Worm (Caenorhabditis elegans) whole organism, L1 larva: ENCODE measurements around the gene brc-1.

Experiments used
- C04F5.9 ChIP-seq: sonication (generic microtip); optimal IDR thresholded peaks from 2 replicates; lab custom pipeline; 2016; ENCODE audit warnings: missing genetic modification characterization, missing compliant biosample characterization
- Y116A8C.19 ChIP-seq: sonication (generic microtip); optimal IDR thresholded peaks from 2 replicates; lab custom pipeline; 2016; ENCODE audit warnings: missing compliant biosample characterization, missing genetic modification characterization, borderline replicate concordance
- blmp-1 ChIP-seq: fragments of 150-350 bp; optimal IDR thresholded peaks from 2 replicates; lab custom pipeline; 2014; ENCODE audit warnings: missing biosample characterization, missing genetic modification characterization
- ceh-63 ChIP-seq: fragments of 200-800 bp; sonication (Bioruptor generic); optimal IDR thresholded peaks from 2 replicates; lab custom pipeline; 2018; ENCODE audit warnings: mild to moderate bottlenecking, missing genetic modification characterization, missing compliant biosample characterization
- ceh-82 ChIP-seq, 3 experiments: fragments of 150-350 bp in 1 of 3; sonication (generic microtip) in 2 of 3; optimal IDR thresholded peaks; 2 replicates each; lab custom pipeline; 2014 to 2017; ENCODE audit warnings: missing biosample characterization in 3 of 3, missing genetic modification characterization in 3 of 3
- dpl-1 ChIP-seq, 3 experiments: fragments of 150-350 bp in 2 of 3; sonication (generic microtip) in 1 of 3; optimal IDR thresholded peaks; 2 replicates each; lab custom pipeline; 2014 to 2017; ENCODE audit warnings: missing biosample characterization in 3 of 3, missing genetic modification characterization in 3 of 3, missing genetic modification reagents in 3 of 3
- efl-1 ChIP-seq, 4 experiments: fragments of 150-350 bp; optimal IDR thresholded peaks in 3 of 4; peaks in 1 of 4; 1 replicate in 1 of 4; 2 replicates in 3 of 4; lab custom pipeline; 2014; ENCODE audit warnings: missing biosample characterization in 2 of 4, missing genetic modification characterization in 2 of 4, missing genetic modification reagents in 2 of 4
- elt-3 ChIP-seq, 6 experiments: fragments of 150-350 bp in 1 of 6; sonication (generic microtip); optimal IDR thresholded peaks; 2 replicates each; lab custom pipeline; 2017 to 2018; ENCODE audit warnings: missing biosample characterization in 6 of 6, missing genetic modification characterization in 6 of 6, inconsistent platforms in 1 of 6
- ets-5 ChIP-seq: fragments of 200-800 bp; sonication (Bioruptor generic); IDR thresholded peaks from 2 replicates; pipeline ENCODE4 v1.3.6; 2022; ENCODE audit warnings: missing genetic modification characterization, missing compliant biosample characterization
- fkh-10 ChIP-seq: sonication (generic microtip); optimal IDR thresholded peaks from 2 replicates; lab custom pipeline; 2017; ENCODE audit warnings: missing biosample characterization, missing genetic modification reagents, missing genetic modification characterization
- fkh-8 ChIP-seq: sonication (generic microtip); optimal IDR thresholded peaks from 2 replicates; lab custom pipeline; 2016; ENCODE audit warnings: mild to moderate bottlenecking, missing genetic modification characterization, missing compliant biosample characterization
- fos-1 ChIP-seq: fragments of 150-350 bp; optimal IDR thresholded peaks from 2 replicates; lab custom pipeline; 2014; ENCODE audit warnings: missing biosample characterization, missing genetic modification characterization
- jun-1 ChIP-seq: fragments of 150-350 bp; optimal IDR thresholded peaks from 2 replicates; lab custom pipeline; 2014; ENCODE audit warnings: missing biosample characterization, missing genetic modification reagents, missing genetic modification characterization
- lin-14 ChIP-seq: fragments of 200-800 bp; sonication (Bioruptor generic); optimal IDR thresholded peaks from 2 replicates; lab custom pipeline; 2018; ENCODE audit warnings: mild to moderate bottlenecking, missing genetic modification characterization, moderate library complexity, missing compliant biosample characterization
- lin-39 ChIP-seq: fragments of 150-350 bp; optimal IDR thresholded peaks from 2 replicates; lab custom pipeline; 2014; ENCODE audit warnings: missing biosample characterization, missing genetic modification reagents, missing genetic modification characterization
- lir-3 ChIP-seq: sonication (generic microtip); optimal IDR thresholded peaks from 2 replicates; lab custom pipeline; 2016; ENCODE audit warnings: mild to moderate bottlenecking, missing genetic modification characterization, moderate library complexity, missing compliant biosample characterization; ENCODE audit not compliant: poor library complexity
- lsy-2 ChIP-seq, 2 experiments: fragments of 150-350 bp; optimal IDR thresholded peaks; 2 replicates each; lab custom pipeline; 2014; ENCODE audit warnings: missing biosample characterization in 2 of 2, missing genetic modification characterization in 2 of 2
- mab-9 ChIP-seq: fragments of 200-800 bp; sonication (Bioruptor generic); IDR thresholded peaks from 2 replicates; pipeline ENCODE4 v1.3.6; 2022; ENCODE audit warnings: missing genetic modification reagents, missing genetic modification characterization, missing compliant biosample characterization
- mdl-1 ChIP-seq, 2 experiments: fragments of 150-350 bp; optimal IDR thresholded peaks; 2 replicates each; lab custom pipeline; 2014 to 2017; ENCODE audit warnings: missing biosample characterization in 2 of 2, missing genetic modification characterization in 2 of 2, inconsistent platforms in 1 of 2
- mep-1 ChIP-seq: fragments of 150-350 bp; optimal IDR thresholded peaks from 2 replicates; lab custom pipeline; 2014; ENCODE audit warnings: missing biosample characterization, missing genetic modification characterization
- nhr-12 ChIP-seq: sonication (generic microtip); optimal IDR thresholded peaks from 2 replicates; lab custom pipeline; 2017; ENCODE audit warnings: missing biosample characterization, missing genetic modification characterization
- nhr-19 ChIP-seq: fragments of 200-800 bp; sonication (Bioruptor generic); conservative IDR thresholded peaks from 2 replicates; pipeline ENCODE4 v1.3.6; 2022; ENCODE audit warnings: missing genetic modification characterization, missing compliant biosample characterization
- nhr-20 ChIP-seq: sonication (generic microtip); optimal IDR thresholded peaks from 2 replicates; lab custom pipeline; 2016; ENCODE audit warnings: mild to moderate bottlenecking, missing genetic modification characterization, missing compliant biosample characterization
- nhr-237 ChIP-seq: fragments of 150-350 bp; optimal IDR thresholded peaks from 2 replicates; lab custom pipeline; 2014; ENCODE audit warnings: missing biosample characterization, missing genetic modification characterization
- nhr-71 ChIP-seq: sonication (generic microtip); optimal IDR thresholded peaks from 2 replicates; lab custom pipeline; 2016; ENCODE audit warnings: mild to moderate bottlenecking, missing genetic modification characterization, moderate library complexity, missing compliant biosample characterization
- nhr-76 ChIP-seq: sonication (generic microtip); optimal IDR thresholded peaks from 2 replicates; lab custom pipeline; 2017; ENCODE audit warnings: missing biosample characterization, missing genetic modification characterization
- nhr-77 ChIP-seq: fragments of 150-350 bp; optimal IDR thresholded peaks from 2 replicates; lab custom pipeline; 2014; ENCODE audit warnings: missing biosample characterization, missing genetic modification characterization
- nhr-85 ChIP-seq: sonication (generic microtip); peaks from one replicate; lab custom pipeline; 2016; ENCODE audit warnings: missing genetic modification characterization, inconsistent platforms, missing compliant biosample characterization
- pag-3 ChIP-seq: sonication (generic microtip); optimal IDR thresholded peaks from 2 replicates; lab custom pipeline; 2017; ENCODE audit warnings: missing genetic modification characterization, mild to moderate bottlenecking, missing compliant biosample characterization, antibody characterized with exemption, borderline replicate concordance; ENCODE audit not compliant: insufficient read depth
- rnt-1 ChIP-seq: sonication (generic microtip); optimal IDR thresholded peaks from 2 replicates; lab custom pipeline; 2016; ENCODE audit warnings: mild to moderate bottlenecking, missing genetic modification characterization, moderate library complexity, missing compliant biosample characterization
- skn-1 ChIP-seq: fragments of 150-350 bp; optimal IDR thresholded peaks from 2 replicates; lab custom pipeline; 2014; ENCODE audit warnings: missing biosample characterization, missing genetic modification characterization
- snu-23 ChIP-seq: sonication (generic microtip); optimal IDR thresholded peaks from 2 replicates; lab custom pipeline; 2016; ENCODE audit warnings: missing genetic modification characterization, missing compliant biosample characterization
- tlp-1 ChIP-seq: fragments of 150-350 bp; optimal IDR thresholded peaks from 2 replicates; lab custom pipeline; 2014; ENCODE audit warnings: missing biosample characterization, missing genetic modification characterization
- unc-30 ChIP-seq: sonication (generic microtip); optimal IDR thresholded peaks from 2 replicates; lab custom pipeline; 2017; ENCODE audit warnings: missing biosample characterization, missing genetic modification characterization
- unc-62 ChIP-seq: fragments of 150-350 bp; optimal IDR thresholded peaks from 2 replicates; lab custom pipeline; 2014; ENCODE audit warnings: missing biosample characterization, missing genetic modification reagents, missing genetic modification characterization
- unc-86 ChIP-seq: sonication (generic microtip); optimal IDR thresholded peaks from 2 replicates; lab custom pipeline; 2016; ENCODE audit warnings: missing genetic modification characterization, missing compliant biosample characterization
- unc-98 ChIP-seq: fragments of 200-800 bp; sonication (Bioruptor generic); IDR thresholded peaks from 2 replicates; pipeline ENCODE4 v1.3.6; 2022; ENCODE audit warnings: missing genetic modification characterization, missing compliant biosample characterization
- vab-15 ChIP-seq: sonication (generic microtip); optimal IDR thresholded peaks from 2 replicates; lab custom pipeline; 2017; ENCODE audit warnings: missing genotype, mild to moderate bottlenecking, missing genetic modification characterization, missing compliant biosample characterization
- xbp-1 ChIP-seq: sonication (generic microtip); optimal IDR thresholded peaks from 2 replicates; lab custom pipeline; 2016; ENCODE audit warnings: missing genetic modification characterization, missing compliant biosample characterization
- ztf-11 ChIP-seq, 2 experiments: sonication (generic microtip); optimal IDR thresholded peaks; 2 replicates each; lab custom pipeline; 2016 to 2017; ENCODE audit warnings: missing genetic modification characterization in 2 of 2, missing biosample characterization in 1 of 2, missing compliant biosample characterization in 1 of 2
- ztf-4 ChIP-seq: fragments of 150-350 bp; optimal IDR thresholded peaks from 2 replicates; lab custom pipeline; 2014; ENCODE audit warnings: missing biosample characterization, missing genetic modification characterization

Gene brc-1

ce11 chrIII:3820134-3820533, 42.6 kb downstream of the brc-1 start (continued):
- TF ChIP-seq tlp-1 (tag; lab: Kevin White, UChicago): no peak
- no peak for TF ChIP-seq ztf-4 (tag; lab: Kevin White, UChicago)
- peak; percentile 62 for TF ChIP-seq fkh-8 (tag; lab: Kevin White, UChicago)
- no peak for TF ChIP-seq Y116A8C.19 (tag; lab: Kevin White, UChicago)
- TF ChIP-seq nhr-237 (tag; lab: Kevin White, UChicago): no peak
- no peak for TF ChIP-seq lir-3 (tag; lab: Kevin White, UChicago)
- TF ChIP-seq unc-86 (tag; lab: Kevin White, UChicago): peak; percentile 44
- TF ChIP-seq nhr-19 (GFP tag; lab: Robert Waterston, UW): peak; percentile 50
- peak; percentile 45 for TF ChIP-seq nhr-77
- TF ChIP-seq elt-3 (tag; optimal IDR thresholded peaks at IDR 0.05; lab: Kevin White, UChicago): peak in 2 of 6 experiments; percentile 10 to 33

- TF ChIP-seq xbp-1 (tag; lab: Kevin White, UChicago): no peak
- no peak for TF ChIP-seq ets-5 (GFP tag; lab: Robert Waterston, UW)
- no peak for TF ChIP-seq skn-1 (tag; lab: Kevin White, UChicago)
- TF ChIP-seq ztf-11 (tag; optimal IDR thresholded peaks at IDR 0.05; lab: Kevin White, UChicago): no peak
- TF ChIP-seq ceh-82 (tag; optimal IDR thresholded peaks at IDR 0.05; lab: Kevin White, UChicago): no peak
- TF ChIP-seq Y116A8C.19 (tag; lab: Kevin White, UChicago): no peak
- TF ChIP-seq fos-1 (tag; lab: Kevin White, UChicago): no peak
- no peak for TF ChIP-seq unc-30 (tag; lab: Kevin White, UChicago)
- TF ChIP-seq ceh-63: no peak
- no peak for TF ChIP-seq dpl-1 (GFP tag; optimal IDR thresholded peaks at IDR 0.05; lab: Kevin White, UChicago)
Measured at ce11 chrIII:3819579-3819978, 43.2 kb downstream of the brc-1 start, which contains the start of gene dpy-27. Gene dpy-27 (minus strand): TSS chrIII:3819679.

ce11 chrIII:3814421-3814820, 48.3 kb downstream of the brc-1 start:
- TF ChIP-seq vab-15 (tag; lab: Kevin White, UChicago): no peak
- TF ChIP-seq snu-23 (GFP tag; lab: Kevin White, UChicago): no peak
- TF ChIP-seq ztf-4 (tag; lab: Kevin White, UChicago): no peak
- TF ChIP-seq mdl-1 (tag; optimal IDR thresholded peaks at IDR 0.05; lab: Kevin White, UChicago): no peak
- TF ChIP-seq fkh-8 (tag; lab: Kevin White, UChicago): no peak
- no peak for TF ChIP-seq rnt-1
- no peak for TF ChIP-seq unc-62
- TF ChIP-seq nhr-71 (tag; lab: Kevin White, UChicago): no peak
- TF ChIP-seq lin-39: no peak
- no peak for TF ChIP-seq mab-9
- no peak for TF ChIP-seq nhr-77
- TF ChIP-seq unc-98 (GFP tag; lab: Robert Waterston, UW): no peak
- TF ChIP-seq ceh-82 (tag; optimal IDR thresholded peaks at IDR 0.05; lab: Kevin White, UChicago): no peak
- TF ChIP-seq fkh-10 (GFP tag; lab: Kevin White, UChicago): no peak
- no peak for TF ChIP-seq pag-3 (tag; lab: Kevin White, UChicago)
- no peak for TF ChIP-seq nhr-76
- TF ChIP-seq C04F5.9 (tag; lab: Kevin White, UChicago): no peak
- TF ChIP-seq nhr-12 (tag; lab: Kevin White, UChicago): no peak

ce11 chrIII:3812369-3812993, 50.3 kb downstream of the brc-1 start:
- TF ChIP-seq lsy-2 (tag; optimal IDR thresholded peaks at IDR 0.05; lab: Kevin White, UChicago): peak in 1 of 2 experiments; percentile 16
- TF ChIP-seq snu-23 (GFP tag; lab: Kevin White, UChicago): no peak
- no peak for TF ChIP-seq ceh-82 (tag; optimal IDR thresholded peaks at IDR 0.05; lab: Kevin White, UChicago)
- TF ChIP-seq nhr-20: peak; percentile 27
- no peak for TF ChIP-seq efl-1 (optimal IDR thresholded peaks at IDR 0.05; lab: Kevin White, UChicago)
- peak in 1 of 2 experiments; percentile 77 for TF ChIP-seq efl-1 (GFP tag; optimal IDR thresholded peaks at IDR 0.05 in 1 of 2; lab: Kevin White, UChicago)
- TF ChIP-seq nhr-71 (tag; lab: Kevin White, UChicago): peak; percentile 10
- TF ChIP-seq blmp-1: peak; percentile 25
- TF ChIP-seq nhr-85 (tag; lab: Kevin White, UChicago): peak; percentile 82
- 0 out of 2 replicates have a peak, but pooled peaks have one; percentile 7 for TF ChIP-seq nhr-19 (GFP tag; lab: Robert Waterston, UW)
- TF ChIP-seq mep-1: peak; percentile 33
- TF ChIP-seq lin-14 (GFP tag; lab: Kevin White, UChicago): peak; percentile 75
- TF ChIP-seq jun-1 (tag; lab: Kevin White, UChicago): no peak
- TF ChIP-seq, all 84 proteins: peak for 9
